Worm (Caenorhabditis elegans) whole organism, L2 larva: ENCODE results near the gene Y53F4B.23.

Experiments used
- F13H6.1 ChIP-seq: sonication (generic microtip); optimal IDR thresholded peaks from 2 replicates; lab custom pipeline; 2016; ENCODE audit warnings: missing genetic modification characterization, missing compliant biosample characterization
- ZK546.5 ChIP-seq: sonication (generic microtip); optimal IDR thresholded peaks from 2 replicates; lab custom pipeline; 2017; ENCODE audit warnings: missing biosample characterization, missing genetic modification characterization
- ama-1 ChIP-seq: fragments of 150-350 bp; optimal IDR thresholded peaks from 2 replicates; lab custom pipeline; 2018; ENCODE audit warnings: inconsistent platforms
- ceh-82 ChIP-seq: fragments of 150-350 bp; optimal IDR thresholded peaks from 2 replicates; lab custom pipeline; 2014; ENCODE audit warnings: missing biosample characterization, missing genetic modification characterization
- fos-1 ChIP-seq: fragments of 150-350 bp; optimal IDR thresholded peaks from 2 replicates; lab custom pipeline; 2014; ENCODE audit warnings: missing biosample characterization, missing genetic modification characterization
- lin-11 ChIP-seq: fragments of 150-350 bp; sonication (generic microtip); optimal IDR thresholded peaks from 2 replicates; lab custom pipeline; 2014; ENCODE audit warnings: missing biosample characterization, missing genetic modification characterization, inconsistent platforms, mixed read lengths
- mbf-1 ChIP-seq: sonication (generic microtip); optimal IDR thresholded peaks from 2 replicates; lab custom pipeline; 2017; ENCODE audit warnings: missing biosample characterization, missing genetic modification characterization
- nhr-11 ChIP-seq: fragments of 150-350 bp; optimal IDR thresholded peaks from 2 replicates; lab custom pipeline; 2014; ENCODE audit warnings: missing biosample characterization, missing genetic modification characterization
- nhr-12 ChIP-seq: fragments of 150-350 bp; optimal IDR thresholded peaks from 2 replicates; lab custom pipeline; 2014; ENCODE audit warnings: missing biosample characterization, missing genetic modification characterization
- nhr-129 ChIP-seq: fragments of 150-350 bp; optimal IDR thresholded peaks from 2 replicates; lab custom pipeline; 2014; ENCODE audit warnings: missing biosample characterization, missing genetic modification characterization
- sma-3 ChIP-seq: sonication (generic microtip); optimal IDR thresholded peaks from 2 replicates; lab custom pipeline; 2016; ENCODE audit warnings: missing genetic modification reagents, missing genetic modification characterization, missing compliant biosample characterization
- snpc-4 ChIP-seq: fragments of 150-350 bp; optimal IDR thresholded peaks from 2 replicates; lab custom pipeline; 2014; ENCODE audit warnings: missing biosample characterization, missing genetic modification characterization
- unc-62 ChIP-seq: fragments of 150-350 bp; optimal IDR thresholded peaks from 2 replicates; lab custom pipeline; 2014; ENCODE audit warnings: missing biosample characterization, missing genetic modification reagents, missing genetic modification characterization

DNA sequence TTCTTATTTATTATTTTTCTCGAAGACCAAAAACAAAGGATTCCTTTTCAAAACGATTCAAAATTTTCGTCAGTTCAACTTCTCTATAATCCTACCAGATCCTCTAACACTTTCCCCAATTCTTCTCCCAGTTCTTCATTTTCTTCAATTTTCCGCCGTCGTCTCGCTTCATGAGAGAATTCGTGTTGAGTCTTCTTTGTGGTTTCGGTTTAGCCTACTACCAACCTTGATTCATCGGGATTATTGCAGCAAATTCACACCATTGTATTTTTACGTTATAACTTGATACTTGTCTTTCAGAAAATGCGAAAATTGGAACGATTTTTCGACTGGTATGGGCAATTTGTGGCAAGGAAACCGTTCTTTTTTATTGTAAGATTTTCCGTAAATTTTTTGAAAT, 33.6 kb downstream of the Y53F4B.23 start, which contains the start of gene ptr-20:
- TF ChIP-seq lin-11 (tag; lab: Kevin White, UChicago), result no peak
- TF ChIP-seq snpc-4 (tag; lab: Kevin White, UChicago), result no peak
- TF ChIP-seq ama-1 (lab: Kevin White, UChicago), result no peak
- no peak for TF ChIP-seq unc-62 (GFP tag; lab: Kevin White, UChicago)
- TF ChIP-seq sma-3, result no peak
- TF ChIP-seq F13H6.1 (tag; lab: Kevin White, UChicago), result no peak
- TF ChIP-seq nhr-129 (tag; lab: Kevin White, UChicago), result no peak
- no peak for TF ChIP-seq nhr-11 (tag; lab: Kevin White, UChicago)
- TF ChIP-seq ceh-82 (tag; lab: Kevin White, UChicago), result no peak
- no peak for TF ChIP-seq fos-1 (tag; lab: Kevin White, UChicago)
- TF ChIP-seq nhr-12, result no peak
- no peak for TF ChIP-seq ZK546.5 (tag; lab: Kevin White, UChicago)
- TF ChIP-seq mbf-1 (tag; lab: Kevin White, UChicago), result no peak
